Worm (Caenorhabditis elegans): Measurements from ENCODE around the gene Y102A11A.9.

DNA sequence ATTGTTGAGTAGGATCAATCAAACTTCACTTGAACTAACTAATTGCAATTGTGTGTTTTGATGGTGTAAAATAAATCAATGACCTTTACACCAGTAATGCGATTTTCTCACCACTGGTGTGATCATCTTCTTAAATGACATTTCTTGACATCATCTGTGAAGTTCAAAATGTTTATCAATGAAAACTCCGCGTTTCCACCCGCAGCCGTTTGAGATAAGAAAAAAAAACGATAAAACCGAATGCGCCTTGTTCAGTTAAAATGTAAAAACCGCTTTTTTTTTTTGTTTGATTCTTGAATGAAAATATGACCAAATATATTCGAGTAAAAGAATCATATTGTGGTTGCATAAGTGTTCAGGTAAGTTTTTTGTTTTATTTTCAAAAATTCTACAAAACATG lies 38.7 kb downstream of the Y102A11A.9 start, which contains the start of gene Y102A11A.1:
- TF ChIP-seq him-1 (tag; optimal IDR thresholded peaks at IDR 0.05): no peak
- no peak for TF ChIP-seq W03F9.2 (tag; optimal IDR thresholded peaks at IDR 0.05)

All from whole organism, L4/young adult.